Fruit fly (Drosophila melanogaster) whole organism, embryonic: ENCODE measurements around the gene CG14395.

Experiments used
- CG10147 ChIP-seq: fragments of 200-800 bp; sonication (Bioruptor generic); optimal IDR thresholded peaks from 2 replicates; lab custom pipeline; 2019; ENCODE audit warnings: missing biosample characterization, mild to moderate bottlenecking, missing genetic modification characterization, moderate library complexity
- CG10366 ChIP-seq: fragments of 200-800 bp; sonication (Bioruptor generic); IDR thresholded peaks from 2 replicates; pipeline ENCODE4 v1.3.6; 2022; ENCODE audit warnings: missing biosample characterization, missing genetic modification characterization
- CG10543 ChIP-seq: fragments of 200-800 bp; sonication (Bioruptor generic); optimal IDR thresholded peaks from 3 replicates; lab custom pipeline; 2017; ENCODE audit warnings: missing biosample characterization, mild to moderate bottlenecking, missing genetic modification characterization, moderate library complexity
- CG11093 ChIP-seq: fragments of 200-800 bp; sonication (Bioruptor generic); IDR thresholded peaks from 3 replicates; pipeline ENCODE4 v1.3.6; 2022; ENCODE audit warnings: missing biosample characterization, missing genetic modification characterization
- CG11456 ChIP-seq: fragments of 200-800 bp; sonication (Bioruptor generic); IDR thresholded peaks from 3 replicates; pipeline ENCODE4 v1.3.6; 2022; ENCODE audit warnings: missing biosample characterization, missing genetic modification characterization
- CG12219 ChIP-seq: fragments of 200-800 bp; sonication (Bioruptor generic); optimal IDR thresholded peaks from 3 replicates; lab custom pipeline; 2018; ENCODE audit warnings: missing biosample characterization, mild to moderate bottlenecking, missing genetic modification characterization
- CG12391 ChIP-seq: fragments of 200-800 bp; sonication (Bioruptor generic); optimal IDR thresholded peaks from 3 replicates; lab custom pipeline; 2018; ENCODE audit warnings: missing biosample characterization, mild to moderate bottlenecking, missing genetic modification characterization, moderate library complexity
- CG13287 ChIP-seq: fragments of 200-800 bp; sonication (Bioruptor generic); IDR thresholded peaks from 2 replicates; pipeline ENCODE4 v1.3.6; 2022; ENCODE audit warnings: missing biosample characterization, missing genetic modification characterization; ENCODE audit not compliant: partially characterized antibody
- CG1529 ChIP-seq: fragments of 200-800 bp; sonication (Bioruptor generic); optimal IDR thresholded peaks from 3 replicates; lab custom pipeline; 2018; ENCODE audit warnings: missing biosample characterization, missing genetic modification characterization
- CG15514 ChIP-seq: fragments of 200-800 bp; sonication (Bioruptor generic); optimal IDR thresholded peaks from 3 replicates; lab custom pipeline; 2017; ENCODE audit warnings: missing biosample characterization, missing genetic modification characterization, mild to moderate bottlenecking, moderate library complexity, missing genetic modification reagents
- CG17912 ChIP-seq: fragments of 200-800 bp; sonication (Bioruptor generic); optimal IDR thresholded peaks from 2 replicates; lab custom pipeline; 2018; ENCODE audit warnings: missing biosample characterization, mild to moderate bottlenecking, missing genetic modification characterization
- CG2116 ChIP-seq: fragments of 200-800 bp; sonication (Bioruptor generic); optimal IDR thresholded peaks from 3 replicates; lab custom pipeline; 2018; ENCODE audit warnings: missing biosample characterization, mild to moderate bottlenecking, missing genetic modification characterization
- CG2678 ChIP-seq: fragments of 200-800 bp; sonication (Bioruptor generic); optimal IDR thresholded peaks from 3 replicates; lab custom pipeline; 2019; ENCODE audit warnings: missing biosample characterization, mild to moderate bottlenecking, missing genetic modification characterization, moderate library complexity
- CG33557 ChIP-seq: fragments of 200-800 bp; sonication (Bioruptor generic); optimal IDR thresholded peaks from 2 replicates; lab custom pipeline; 2019; ENCODE audit warnings: missing biosample characterization, mild to moderate bottlenecking, missing genetic modification characterization, moderate library complexity
- CG6765 ChIP-seq: fragments of 200-800 bp; sonication (Bioruptor generic); optimal IDR thresholded peaks from 3 replicates; lab custom pipeline; 2017; ENCODE audit warnings: missing biosample characterization, mild to moderate bottlenecking, missing genetic modification characterization
- CG7357 ChIP-seq: fragments of 200-800 bp; sonication (Bioruptor generic); IDR thresholded peaks from 3 replicates; pipeline ENCODE4 v1.3.6; 2022; ENCODE audit warnings: missing biosample characterization, missing genetic modification characterization
- CG7987 ChIP-seq: fragments of 200-800 bp; sonication (Bioruptor generic); optimal IDR thresholded peaks from 2 replicates; lab custom pipeline; 2018; ENCODE audit warnings: missing biosample characterization, mild to moderate bottlenecking, missing genetic modification characterization, moderate library complexity
- CG8359 ChIP-seq: fragments of 200-800 bp; sonication (Bioruptor generic); optimal IDR thresholded peaks from 2 replicates; lab custom pipeline; 2017; ENCODE audit warnings: missing biosample characterization, mild to moderate bottlenecking, missing genetic modification characterization, borderline replicate concordance
- CG8478 ChIP-seq: fragments of >200 bp; optimal IDR thresholded peaks from 2 replicates; lab custom pipeline; 2018
- CG9817 ChIP-seq: fragments of 200-800 bp; sonication (Bioruptor generic); optimal IDR thresholded peaks from 2 replicates; lab custom pipeline; 2018; ENCODE audit warnings: missing biosample characterization, mild to moderate bottlenecking, missing genetic modification characterization, moderate library complexity
- CkIIα-i1 ChIP-seq: fragments of 200-800 bp; sonication (Bioruptor generic); IDR thresholded peaks from 2 replicates; pipeline ENCODE4 v1.3.6; 2022; ENCODE audit warnings: missing biosample characterization, missing genetic modification characterization
- D ChIP-seq, 2 experiments: fragments of 200-800 bp in 1 of 2; fragments of >200 bp in 1 of 2; sonication (Bioruptor generic) in 1 of 2; optimal IDR thresholded peaks; 2 replicates in 1 of 2; 3 replicates in 1 of 2; lab custom pipeline; 2017; ENCODE audit warnings: mild to moderate bottlenecking in 1 of 2, missing biosample characterization in 1 of 2, missing genetic modification characterization in 1 of 2, missing genetic modification reagents in 1 of 2
- Dek ChIP-seq: fragments of 200-800 bp; sonication (Bioruptor generic); optimal IDR thresholded peaks from 3 replicates; lab custom pipeline; 2019; ENCODE audit warnings: missing biosample characterization, mild to moderate bottlenecking, missing genetic modification characterization, moderate library complexity
- Hand ChIP-seq: fragments of 200-800 bp; sonication (Bioruptor generic); optimal IDR thresholded peaks from 2 replicates; lab custom pipeline; 2017; ENCODE audit warnings: mild to moderate bottlenecking, missing biosample characterization, missing genetic modification reagents, missing genetic modification characterization
- Hmx ChIP-seq: fragments of 200-800 bp; sonication (Bioruptor generic); optimal IDR thresholded peaks from 2 replicates; lab custom pipeline; 2016; ENCODE audit warnings: missing biosample characterization, missing genetic modification characterization
- MTF-1 ChIP-seq: fragments of 200-800 bp; sonication (Bioruptor generic); optimal IDR thresholded peaks from 2 replicates; lab custom pipeline; 2018; ENCODE audit warnings: missing biosample characterization, mild to moderate bottlenecking, missing genetic modification characterization, borderline replicate concordance
- Meics ChIP-seq: fragments of 200-800 bp; sonication (Bioruptor generic); optimal IDR thresholded peaks from 2 replicates; lab custom pipeline; 2017; ENCODE audit warnings: missing biosample characterization, mild to moderate bottlenecking, missing genetic modification characterization
- Oaz ChIP-seq: fragments of 200-800 bp; sonication (Bioruptor generic); IDR thresholded peaks from 2 replicates; pipeline ENCODE4 v1.3.6; 2022; ENCODE audit warnings: missing biosample characterization, missing genetic modification characterization
- Sry-β ChIP-seq: fragments of 200-800 bp; sonication (Bioruptor generic); optimal IDR thresholded peaks from 2 replicates; lab custom pipeline; 2018; ENCODE audit warnings: missing biosample characterization, mild to moderate bottlenecking, missing genetic modification characterization, moderate library complexity
- Vsx1 ChIP-seq: fragments of 200-800 bp; sonication (Bioruptor generic); optimal IDR thresholded peaks from 2 replicates; lab custom pipeline; 2017; ENCODE audit warnings: missing biosample characterization, mild to moderate bottlenecking, missing genetic modification characterization, missing genetic modification reagents
- bowl ChIP-seq: fragments of 200-800 bp; sonication (Bioruptor generic); IDR thresholded peaks from 2 replicates; pipeline ENCODE4 v1.3.6; 2022; ENCODE audit warnings: missing biosample characterization, missing genetic modification characterization
- esg ChIP-seq: fragments of 200-800 bp; sonication (Bioruptor generic); conservative IDR thresholded peaks from 2 replicates; pipeline ENCODE4 v1.3.6; 2022; ENCODE audit warnings: missing biosample characterization, missing genetic modification characterization
- fd96Cb ChIP-seq: fragments of 200-800 bp; sonication (Bioruptor generic); optimal IDR thresholded peaks from 2 replicates; lab custom pipeline; 2018; ENCODE audit warnings: missing biosample characterization, mild to moderate bottlenecking, missing genetic modification characterization, moderate library complexity
- gfzf ChIP-seq: fragments of 200-800 bp; sonication (Bioruptor generic); optimal IDR thresholded peaks from 2 replicates; lab custom pipeline; 2016; ENCODE audit warnings: missing biosample characterization, mild to moderate bottlenecking, missing genetic modification characterization, moderate library complexity
- hb ChIP-seq: fragments of 200-800 bp; sonication (Bioruptor generic); IDR thresholded peaks from 3 replicates; pipeline ENCODE4 v1.3.6; 2022; ENCODE audit warnings: missing biosample characterization, missing genetic modification characterization; ENCODE audit not compliant: partially characterized antibody
- hth ChIP-seq: fragments of >200 bp; optimal IDR thresholded peaks from 2 replicates; lab custom pipeline; 2017; ENCODE audit warnings: inconsistent platforms
- jumu ChIP-seq: fragments of 200-800 bp; sonication (Bioruptor generic); optimal IDR thresholded peaks from 3 replicates; lab custom pipeline; 2016; ENCODE audit warnings: missing biosample characterization, missing genetic modification characterization
- kah ChIP-seq: fragments of 200-800 bp; sonication (Bioruptor generic); optimal IDR thresholded peaks from 2 replicates; lab custom pipeline; 2018; ENCODE audit warnings: missing biosample characterization, mild to moderate bottlenecking, missing genetic modification characterization
- prd ChIP-seq, 3 experiments: fragments of >200 bp in 2 of 3; fragments of 200-800 bp in 1 of 3; sonication (Bioruptor generic) in 1 of 3; optimal IDR thresholded peaks in 2 of 3; IDR thresholded peaks in 1 of 3; 2 replicates in 2 of 3; 3 replicates in 1 of 3; pipeline versions ENCODE4 v1.3.6 to Lab custom; 2017 to 2022; ENCODE audit warnings: missing biosample characterization in 1 of 3, missing genetic modification characterization in 1 of 3
- scrt ChIP-seq: fragments of 200-800 bp; sonication (Bioruptor generic); optimal IDR thresholded peaks from 2 replicates; lab custom pipeline; 2018; ENCODE audit warnings: missing biosample characterization, mild to moderate bottlenecking, missing genetic modification characterization, moderate library complexity
- sqz ChIP-seq: fragments of 200-800 bp; sonication (Bioruptor generic); optimal IDR thresholded peaks from 3 replicates; lab custom pipeline; 2018; ENCODE audit warnings: missing biosample characterization, mild to moderate bottlenecking, missing genetic modification characterization
- ssp ChIP-seq: fragments of 200-800 bp; sonication (Bioruptor generic); IDR thresholded peaks from 2 replicates; pipeline ENCODE4 v1.3.6; 2022; ENCODE audit warnings: missing biosample characterization, missing genetic modification characterization
- tio ChIP-seq: fragments of 200-800 bp; sonication (Bioruptor generic); optimal IDR thresholded peaks from 2 replicates; lab custom pipeline; 2017; ENCODE audit warnings: missing biosample characterization, missing genetic modification characterization, inconsistent platforms
- ttk ChIP-seq: fragments of 200-800 bp; sonication (Bioruptor generic); IDR thresholded peaks from 2 replicates; pipeline ENCODE4 v2.1.2; 2022; ENCODE audit warnings: missing biosample characterization, missing genetic modification characterization
- tup ChIP-seq: fragments of 200-800 bp; sonication (Bioruptor generic); optimal IDR thresholded peaks from 2 replicates; lab custom pipeline; 2016; ENCODE audit warnings: missing biosample characterization, mild to moderate bottlenecking, missing genetic modification characterization, moderate library complexity
- twi ChIP-seq: fragments of 200-800 bp; optimal IDR thresholded peaks from 2 replicates; lab custom pipeline; 2019; ENCODE audit warnings: missing biosample characterization, mild to moderate bottlenecking, missing genetic modification characterization, moderate library complexity
- usp ChIP-seq: fragments of >200 bp; optimal IDR thresholded peaks from 2 replicates; lab custom pipeline; 2017; ENCODE audit warnings: missing biosample characterization, missing genetic modification characterization

Gene CG14395

DNA sequence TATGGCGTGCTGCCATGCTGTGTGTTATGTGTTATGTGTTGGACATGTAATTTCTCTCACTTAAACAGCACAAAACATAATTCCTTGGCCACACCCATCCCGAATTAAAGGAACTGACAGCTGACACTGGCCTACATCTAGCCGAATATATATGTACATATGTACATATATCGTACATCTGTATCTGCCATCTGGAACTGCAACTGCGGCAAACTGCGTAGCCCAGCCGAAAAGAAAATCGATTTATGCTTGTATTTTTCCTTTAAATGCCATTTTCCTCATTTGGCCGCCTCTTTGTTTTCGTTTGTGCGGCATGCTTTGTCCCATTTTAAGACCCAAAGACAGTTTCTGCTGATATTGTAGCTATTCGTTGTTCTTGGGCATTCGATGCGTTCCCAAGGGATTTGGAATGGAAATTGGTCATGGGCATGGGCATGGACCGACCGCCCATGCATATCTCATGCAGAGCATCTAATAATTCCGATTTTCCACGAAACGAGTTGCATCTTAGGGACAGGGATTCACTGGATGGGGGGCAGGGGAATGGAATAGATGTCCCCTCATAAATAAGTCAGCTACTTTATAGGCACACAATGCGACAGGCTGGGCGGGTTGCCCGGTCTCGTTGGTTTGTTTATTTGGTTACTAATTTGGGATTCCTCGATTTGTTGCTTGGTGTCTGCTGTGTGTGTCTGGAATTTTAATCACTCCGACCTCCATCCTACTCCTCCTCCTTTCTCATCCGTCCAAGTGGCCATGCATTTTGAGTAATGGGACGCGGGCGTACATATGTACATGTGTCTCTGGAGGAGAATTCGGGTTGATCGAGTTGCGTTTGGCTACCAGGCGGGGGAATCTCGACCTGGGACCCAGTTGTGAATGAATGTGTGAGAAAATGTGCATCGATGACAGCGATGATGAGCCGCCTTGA lies 13.3 kb upstream of the CG14395 start:
- TF ChIP-seq usp (GFP tag; lab: Kevin White, UChicago) (no peak), CG10147 (no peak), CG7357 (no peak), CkIIα-i1 (GFP tag; lab: Robert Waterston, UW) (no peak), scrt (GFP tag; lab: Kevin White, UChicago) (no peak), CG15514 (GFP tag; lab: Kevin White, UChicago) (no peak), twi (peak; percentile 98), jumu (GFP tag; lab: Kevin White, UChicago) (no peak), CG17912 (GFP tag; lab: Kevin White, UChicago) (no peak), CG8359 (GFP tag; lab: Kevin White, UChicago) (no peak), CG11456 (GFP tag; lab: Robert Waterston, UW) (no peak), CG7987 (GFP tag; lab: Kevin White, UChicago) (no peak), gfzf (GFP tag; lab: Kevin White, UChicago) (no peak), prd (optimal IDR thresholded peaks at IDR 0.05; lab: Kevin White, UChicago) (no peak), prd (GFP tag; IDR thresholded peaks at IDR 0.05; lab: Robert Waterston, UW) (0 out of 3 replicates have a peak, but pooled peaks have one; percentile 44), tup (GFP tag; lab: Kevin White, UChicago) (no peak), CG2116 (GFP tag; lab: Kevin White, UChicago) (no peak), CG2678 (no peak), ssp (no peak), ttk (GFP tag; lab: Robert Waterston, UW) (no peak), CG13287 (GFP tag; lab: Robert Waterston, UW) (no peak), Oaz (GFP tag; lab: Robert Waterston, UW) (no peak), CG10543 (GFP tag; lab: Kevin White, UChicago) (no peak), D (optimal IDR thresholded peaks at IDR 0.05; lab: Kevin White, UChicago) (peak; percentile 90), D (GFP tag; optimal IDR thresholded peaks at IDR 0.05; lab: Kevin White, UChicago) (no peak), MTF-1 (GFP tag; lab: Kevin White, UChicago) (no peak), Hand (GFP tag; lab: Kevin White, UChicago) (no peak), CG10366 (GFP tag; lab: Robert Waterston, UW) (no peak), hb (GFP tag; lab: Robert Waterston, UW) (no peak), tio (no peak), CG6765 (no peak), CG9817 (tag; lab: Kevin White, UChicago) (no peak), Sry-β (no peak), hth (lab: Kevin White, UChicago) (peak; percentile 79), Hmx (no peak), sqz (GFP tag; lab: Kevin White, UChicago) (no peak), Dek (tag; lab: Kevin White, UChicago) (no peak), CG8478 (lab: Kevin White, UChicago) (no peak), esg (GFP tag; lab: Robert Waterston, UW) (no peak), CG12391 (tag; lab: Kevin White, UChicago) (no peak), CG11093 (GFP tag; lab: Robert Waterston, UW) (no peak), Meics (GFP tag; lab: Kevin White, UChicago) (no peak), CG12219 (GFP tag; lab: Kevin White, UChicago) (no peak), kah (GFP tag; lab: Kevin White, UChicago) (peak; percentile 33), bowl (GFP tag; lab: Robert Waterston, UW) (no peak), Vsx1 (GFP tag; lab: Kevin White, UChicago) (no peak), CG33557 (GFP tag; lab: Kevin White, UChicago) (peak; percentile 3), CG1529 (GFP tag; lab: Kevin White, UChicago) (no peak), fd96Cb (tag; lab: Kevin White, UChicago) (no peak)
